Comparison of ENCODE assay signal across 5 fruit fly cellular contexts in the genomic region with DNA sequence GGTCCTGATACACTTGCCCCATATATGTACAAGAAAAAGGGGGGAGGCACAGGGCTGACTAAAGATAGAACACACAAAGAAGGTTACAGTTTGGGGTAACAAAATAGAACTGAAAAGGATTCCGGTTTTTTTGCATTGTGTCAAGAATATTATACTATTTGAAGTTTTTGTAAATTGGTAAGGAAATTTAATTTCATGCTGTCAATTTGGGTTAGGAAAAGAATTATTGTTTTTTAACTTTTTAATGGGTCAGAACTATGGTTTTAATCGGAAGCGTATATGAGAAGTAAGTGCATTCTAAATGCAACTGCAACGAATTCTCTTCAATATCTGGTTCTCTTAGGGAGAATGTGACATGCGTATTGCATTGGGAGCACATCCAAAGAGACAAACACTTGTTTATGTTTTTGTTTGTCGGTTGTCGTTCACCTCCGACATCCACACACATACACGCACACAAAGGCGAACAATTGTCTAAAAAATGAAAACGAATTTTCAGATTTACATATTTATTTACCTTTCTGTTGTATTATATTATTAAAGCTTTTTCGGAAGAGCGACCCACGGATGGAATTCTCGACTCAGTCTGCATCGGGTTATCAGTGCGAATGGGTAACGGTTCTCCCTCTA.
TF ChIP-seq lines count a peak whose summit lies in the region.

Gene mnd (plus strand): TSS at position 580 of the 630 bp plus-strand sequence.

- no peak for TF ChIP-seq CTCF in whole organism, embryonic (GFP tag; optimal IDR thresholded peaks at IDR 0.05; lab: Kevin White, UChicago)

TF ChIP-seq in whole organism, adult, 20 proteins besides CTCF, POLR2A, EP300 and RAD21:
- no peak for TF ChIP-seq bab1 (GFP tag; optimal IDR thresholded peaks at IDR 0.05; lab: Kevin White, UChicago)
- TF ChIP-seq Crg-1 (GFP tag; optimal IDR thresholded peaks at IDR 0.05; lab: Kevin White, UChicago) = no peak
- TF ChIP-seq CG12768 (GFP tag; optimal IDR thresholded peaks at IDR 0.05; lab: Kevin White, UChicago) = no peak
- no peak for TF ChIP-seq CG7101 (tag; optimal IDR thresholded peaks at IDR 0.05; lab: Kevin White, UChicago)
- no peak for TF ChIP-seq tj (GFP tag; optimal IDR thresholded peaks at IDR 0.05; lab: Kevin White, UChicago)
- peak; percentile 31 for TF ChIP-seq CG14711 (tag; optimal IDR thresholded peaks at IDR 0.05; lab: Kevin White, UChicago)
- no peak for TF ChIP-seq cnc (optimal IDR thresholded peaks at IDR 0.05; lab: Kevin White, UChicago)

TF ChIP-seq in whole organism, embryonic, 481 proteins besides CTCF, POLR2A, EP300 and RAD21 (continues in another document):
- TF ChIP-seq CG31365 (tag; optimal IDR thresholded peaks at IDR 0.05; lab: Kevin White, UChicago) (no peak), nom (GFP tag; optimal IDR thresholded peaks at IDR 0.05; lab: Kevin White, UChicago) (peak; percentile 25), Xrp1 (GFP tag; IDR thresholded peaks at IDR 0.05; lab: Robert Waterston, UW) (peak; percentile 7; the same call in 1 of the 2 replicates), luna (GFP tag; optimal IDR thresholded peaks at IDR 0.05; lab: Kevin White, UChicago) (no peak), CG7839 (tag; optimal IDR thresholded peaks at IDR 0.05; lab: Kevin White, UChicago) (no peak), CG18262 (tag; optimal IDR thresholded peaks at IDR 0.05; lab: Kevin White, UChicago) (peak; percentile 25), corto (GFP tag; optimal IDR thresholded peaks at IDR 0.05; lab: Kevin White, UChicago) (no peak), CG2712 (tag; optimal IDR thresholded peaks at IDR 0.05; lab: Kevin White, UChicago) (peak; percentile 13), dmrt11E (tag; optimal IDR thresholded peaks at IDR 0.05; lab: Kevin White, UChicago) (peak; percentile 13), lola (GFP tag; optimal IDR thresholded peaks at IDR 0.05; lab: Kevin White, UChicago) (peak in 1 of 3 experiments; percentile 3), bsh (GFP tag; optimal IDR thresholded peaks at IDR 0.05; lab: Kevin White, UChicago) (peak; percentile 42 to 60), sens (GFP tag; lab: Kevin White, UChicago) (peak; percentile 56), seq (GFP tag; IDR thresholded peaks at IDR 0.05; lab: Robert Waterston, UW) (no peak), Med (GFP tag; lab: Kevin White, UChicago) (peak; percentile 27), Dbx (GFP tag; IDR thresholded peaks at IDR 0.05; lab: Robert Waterston, UW) (no peak), HLHmδ (GFP tag; optimal IDR thresholded peaks at IDR 0.05; lab: Kevin White, UChicago) (no peak), Fer2 (tag; optimal IDR thresholded peaks at IDR 0.05; lab: Kevin White, UChicago) (no peak), Trl (optimal IDR thresholded peaks at IDR 0.05; lab: Kevin White, UChicago) (peak in 1 of 2 experiments; percentile 24), Trl (GFP tag; optimal IDR thresholded peaks at IDR 0.05; lab: Kevin White, UChicago) (no peak), BEAF-32 (GFP tag; optimal IDR thresholded peaks at IDR 0.05; lab: Kevin White, UChicago) (no peak)

TF ChIP-seq in whole organism, prepupa, 60 proteins besides CTCF, POLR2A, EP300 and RAD21 (continues in another document):
- TF ChIP-seq svp (GFP tag; lab: Kevin White, UChicago) = peak; percentile 72
- TF ChIP-seq CG10669 (GFP tag; optimal IDR thresholded peaks at IDR 0.05; lab: Kevin White, UChicago) = peak; percentile 65
- no peak for TF ChIP-seq Eip93F (GFP tag; optimal IDR thresholded peaks at IDR 0.05; lab: Kevin White, UChicago)
- peak; percentile 76 for TF ChIP-seq acj6 (GFP tag; optimal IDR thresholded peaks at IDR 0.05; lab: Kevin White, UChicago)
- TF ChIP-seq Eip75B (GFP tag; optimal IDR thresholded peaks at IDR 0.05; lab: Kevin White, UChicago) = peak; percentile 68
- peak; percentile 85 for TF ChIP-seq Gug (GFP tag; IDR thresholded peaks at IDR 0.05; lab: Robert Waterston, UW)
- peak; percentile 84 for TF ChIP-seq CG3919 (GFP tag; optimal IDR thresholded peaks at IDR 0.05; lab: Kevin White, UChicago)
- no peak for TF ChIP-seq Blimp-1 (GFP tag; optimal IDR thresholded peaks at IDR 0.05; lab: Kevin White, UChicago)
- TF ChIP-seq achi (GFP tag; optimal IDR thresholded peaks at IDR 0.05; lab: Kevin White, UChicago) = peak; percentile 79
- TF ChIP-seq CG6163 (GFP tag; IDR thresholded peaks at IDR 0.05; lab: Robert Waterston, UW) = peak; percentile 88
- TF ChIP-seq Hr39 (GFP tag; optimal IDR thresholded peaks at IDR 0.05; lab: Kevin White, UChicago) = no peak
- peak; percentile 78 for TF ChIP-seq pdm3 (GFP tag; optimal IDR thresholded peaks at IDR 0.05; lab: Kevin White, UChicago)
- peak; percentile 87 for TF ChIP-seq Lpt (GFP tag; optimal IDR thresholded peaks at IDR 0.05; lab: Kevin White, UChicago)
- peak; percentile 50 for TF ChIP-seq CG34406 (GFP tag; optimal IDR thresholded peaks at IDR 0.05; lab: Kevin White, UChicago)
- TF ChIP-seq Eip78C (GFP tag; lab: Kevin White, UChicago) = peak; percentile 94
- no peak for TF ChIP-seq CG6854 (GFP tag; optimal IDR thresholded peaks at IDR 0.05; lab: Kevin White, UChicago)
- TF ChIP-seq CG1621 (tag; optimal IDR thresholded peaks at IDR 0.05; lab: Kevin White, UChicago) = peak; percentile 50
- peak; percentile 43 for TF ChIP-seq CG6792 (GFP tag; optimal IDR thresholded peaks at IDR 0.05; lab: Kevin White, UChicago)
- no peak for TF ChIP-seq Hr38 (GFP tag; optimal IDR thresholded peaks at IDR 0.05; lab: Kevin White, UChicago)
- peak; percentile 26 to 56 for TF ChIP-seq ss (GFP tag; optimal IDR thresholded peaks at IDR 0.05; lab: Kevin White, UChicago)
- peak; percentile 47 for TF ChIP-seq fd59A (GFP tag; optimal IDR thresholded peaks at IDR 0.05; lab: Kevin White, UChicago)

TF ChIP-seq in whole organism, pupa, 21 proteins besides CTCF, POLR2A, EP300 and RAD21:
- TF ChIP-seq CG9948 (tag; optimal IDR thresholded peaks at IDR 0.05; lab: Kevin White, UChicago) = peak; percentile 81
- peak; percentile 89 for TF ChIP-seq EcR (GFP tag; optimal IDR thresholded peaks at IDR 0.05; lab: Kevin White, UChicago)
- TF ChIP-seq CG13204 (GFP tag; optimal IDR thresholded peaks at IDR 0.05; lab: Kevin White, UChicago) = no peak
- peak; percentile 74 for TF ChIP-seq CG15710 (tag; optimal IDR thresholded peaks at IDR 0.05; lab: Kevin White, UChicago)
- TF ChIP-seq gl (tag; optimal IDR thresholded peaks at IDR 0.05; lab: Kevin White, UChicago) = peak; percentile 40
- TF ChIP-seq CG12605 (GFP tag; IDR thresholded peaks at IDR 0.05; lab: Robert Waterston, UW) = peak; percentile 93
- TF ChIP-seq Snoo (tag; optimal IDR thresholded peaks at IDR 0.05; lab: Kevin White, UChicago) = peak; percentile 47
- TF ChIP-seq CG17806 (tag; optimal IDR thresholded peaks at IDR 0.05; lab: Kevin White, UChicago) = peak; percentile 85
- peak; percentile 95 for TF ChIP-seq Ets98B (GFP tag; IDR thresholded peaks at IDR 0.05; lab: Robert Waterston, UW)
- TF ChIP-seq CG4496 (GFP tag; IDR thresholded peaks at IDR 0.05; lab: Robert Waterston, UW) = peak; percentile 95
- TF ChIP-seq rn (GFP tag; IDR thresholded peaks at IDR 0.05; lab: Robert Waterston, UW) = no peak; the same call in 1 of the 2 replicates
- peak; percentile 49 for TF ChIP-seq D1 (tag; optimal IDR thresholded peaks at IDR 0.05; lab: Kevin White, UChicago)
- peak; percentile 71 for TF ChIP-seq Pif1B (GFP tag; optimal IDR thresholded peaks at IDR 0.05; lab: Kevin White, UChicago)
- peak; percentile 91 for TF ChIP-seq CG32121 (GFP tag; IDR thresholded peaks at IDR 0.05; lab: Robert Waterston, UW)
- TF ChIP-seq CG8159 (tag; optimal IDR thresholded peaks at IDR 0.05; lab: Kevin White, UChicago) = peak; percentile 79
- TF ChIP-seq CG14655 (GFP tag; optimal IDR thresholded peaks at IDR 0.05; lab: Kevin White, UChicago) = peak; percentile 89
- peak; percentile 44; the same call in 1 of the 2 replicates for TF ChIP-seq CG10348 (GFP tag; IDR thresholded peaks at IDR 0.05; lab: Robert Waterston, UW)
- TF ChIP-seq fd96Ca (GFP tag; IDR thresholded peaks at IDR 0.05; lab: Robert Waterston, UW) = no peak
- peak; percentile 75 for TF ChIP-seq CG34367 (tag; optimal IDR thresholded peaks at IDR 0.05; lab: Kevin White, UChicago)
- TF ChIP-seq CG8301 (tag; optimal IDR thresholded peaks at IDR 0.05; lab: Kevin White, UChicago) = peak; percentile 93
- peak; percentile 84 for TF ChIP-seq Pif1A (GFP tag; optimal IDR thresholded peaks at IDR 0.05; lab: Kevin White, UChicago)
TF ChIP-seq in whole organism, pupa: peak in this region for 18.

TF ChIP-seq in whole organism, wandering third instar larva, 38 proteins besides CTCF, POLR2A, EP300 and RAD21:
- peak; percentile 2 for TF ChIP-seq fru (GFP tag; optimal IDR thresholded peaks at IDR 0.05; lab: Kevin White, UChicago)
- no peak for TF ChIP-seq Myc (optimal IDR thresholded peaks at IDR 0.05; lab: Kevin White, UChicago)
- TF ChIP-seq foxo (GFP tag; optimal IDR thresholded peaks at IDR 0.05; lab: Kevin White, UChicago) = peak in 1 of 2 experiments; percentile 24
- TF ChIP-seq lola (GFP tag; optimal IDR thresholded peaks at IDR 0.05; lab: Kevin White, UChicago) = no peak
- no peak for TF ChIP-seq brk (GFP tag; optimal IDR thresholded peaks at IDR 0.05; lab: Kevin White, UChicago)
- no peak for TF ChIP-seq tai (GFP tag; optimal IDR thresholded peaks at IDR 0.05; lab: Kevin White, UChicago)
- TF ChIP-seq br (GFP tag; optimal IDR thresholded peaks at IDR 0.05; lab: Kevin White, UChicago) = no peak
- TF ChIP-seq HLH106 (tag; optimal IDR thresholded peaks at IDR 0.05; lab: Kevin White, UChicago) = no peak
- TF ChIP-seq h (GFP tag; optimal IDR thresholded peaks at IDR 0.05; lab: Kevin White, UChicago) = peak; percentile 44
- peak; percentile 13 for TF ChIP-seq ey (GFP tag; optimal IDR thresholded peaks at IDR 0.05; lab: Kevin White, UChicago)
